Worm (Caenorhabditis elegans): ENCODE measurements around the gene atx-2.

DNA sequence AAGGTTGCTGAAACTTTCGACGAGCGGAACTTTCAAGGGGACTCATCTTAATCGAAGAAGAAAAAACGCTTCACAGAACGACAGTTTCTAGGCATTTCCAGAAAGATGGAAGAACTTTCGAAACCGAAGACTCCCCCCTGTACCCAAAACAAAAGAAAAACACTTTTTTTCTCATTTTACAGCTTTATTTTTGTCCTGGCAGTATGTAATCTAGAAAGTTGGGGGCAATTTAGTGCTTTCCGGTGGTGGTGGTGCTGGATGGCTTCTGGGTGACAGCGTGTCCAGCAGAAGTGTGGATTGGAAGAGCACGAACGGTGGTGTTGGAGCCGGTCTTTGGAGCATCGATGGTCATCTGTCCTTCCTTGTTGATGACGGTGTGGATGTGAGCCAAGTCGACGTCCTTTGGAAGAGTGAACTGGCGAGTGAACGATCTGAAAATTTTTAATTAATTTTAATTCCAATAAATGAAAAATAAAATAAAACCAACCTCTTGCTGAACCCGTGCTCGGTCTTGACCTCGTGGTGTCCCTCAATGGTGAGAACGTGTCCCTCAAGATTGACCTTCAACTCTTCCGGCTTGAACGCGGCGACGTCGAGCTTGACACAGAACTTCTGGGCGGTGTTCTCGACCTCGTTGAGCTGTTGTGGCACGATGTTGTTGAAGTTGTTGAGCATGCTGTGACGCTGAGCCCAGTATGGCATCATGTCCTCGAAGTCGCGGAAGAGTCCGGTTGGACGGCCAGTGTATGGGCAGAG is 44.9 kb downstream of the atx-2 start:
- TF ChIP-seq him-1 (tag; optimal IDR thresholded peaks at IDR 0.05) (no peak), dao-5 (tag; optimal IDR thresholded peaks at IDR 0.05) (peak; percentile 18)

All from whole organism, L4/young adult.